Fruit fly (Drosophila melanogaster) whole organism, embryonic: ENCODE measurements around the gene trbl.

ENCODE experiments used
- Aef1 ChIP-seq: fragments of 200-800 bp; sonication (Bioruptor generic); IDR thresholded peaks from 3 replicates; pipeline ENCODE4 v1.3.6; 2022; ENCODE audit warnings: missing biosample characterization, missing genetic modification characterization
- Blimp-1 ChIP-seq: fragments of 200-800 bp; sonication (Bioruptor generic); optimal IDR thresholded peaks from 3 replicates; lab custom pipeline; 2018; ENCODE audit warnings: missing biosample characterization, missing genetic modification characterization, mild to moderate bottlenecking, moderate library complexity, missing genetic modification reagents
- CG1024 ChIP-seq: fragments of 200-800 bp; sonication (Bioruptor generic); IDR thresholded peaks from 2 replicates; pipeline ENCODE4 v1.3.6; 2022; ENCODE audit warnings: missing biosample characterization, missing genetic modification characterization
- CG10274 ChIP-seq: fragments of 200-800 bp; sonication (Bioruptor generic); optimal IDR thresholded peaks from 3 replicates; lab custom pipeline; 2017; ENCODE audit warnings: missing biosample characterization, mild to moderate bottlenecking, missing genetic modification characterization
- CG10431 ChIP-seq: fragments of 200-800 bp; sonication (Bioruptor generic); optimal IDR thresholded peaks from 3 replicates; lab custom pipeline; 2018; ENCODE audit warnings: missing biosample characterization, mild to moderate bottlenecking, missing genetic modification characterization
- CG11085 ChIP-seq: fragments of 200-800 bp; sonication (Bioruptor generic); IDR thresholded peaks from 2 replicates; pipeline ENCODE4 v1.3.6; 2022; ENCODE audit warnings: missing biosample characterization, missing genetic modification characterization
- CG12942 ChIP-seq: fragments of 200-800 bp; sonication (Bioruptor generic); optimal IDR thresholded peaks from 3 replicates; lab custom pipeline; 2016; ENCODE audit warnings: missing biosample characterization, missing genetic modification characterization
- CG13123 ChIP-seq: fragments of 200-800 bp; sonication (Bioruptor generic); optimal IDR thresholded peaks from 2 replicates; lab custom pipeline; 2016; ENCODE audit warnings: missing biosample characterization, missing genetic modification characterization
- CG13624 ChIP-seq: fragments of 200-800 bp; sonication (Bioruptor generic); optimal IDR thresholded peaks from 2 replicates; lab custom pipeline; 2016; ENCODE audit warnings: missing biosample characterization, missing genetic modification characterization
- CG13775 ChIP-seq: fragments of 200-800 bp; sonication (Bioruptor generic); optimal IDR thresholded peaks from 3 replicates; lab custom pipeline; 2017; ENCODE audit warnings: missing biosample characterization, mild to moderate bottlenecking, missing genetic modification characterization
- CG13894 ChIP-seq: fragments of 200-800 bp; sonication (Bioruptor generic); optimal IDR thresholded peaks from 3 replicates; lab custom pipeline; 2018; ENCODE audit warnings: missing biosample characterization, mild to moderate bottlenecking, missing genetic modification characterization, moderate library complexity
- CG16813 ChIP-seq: fragments of 200-800 bp; sonication (Bioruptor generic); IDR thresholded peaks from 3 replicates; pipeline ENCODE4 v1.3.6; 2022; ENCODE audit warnings: missing biosample characterization, missing genetic modification characterization; ENCODE audit not compliant: partially characterized antibody
- CG17385 ChIP-seq: fragments of 200-800 bp; sonication (Bioruptor generic); optimal IDR thresholded peaks from 3 replicates; lab custom pipeline; 2018; ENCODE audit warnings: missing biosample characterization, mild to moderate bottlenecking, missing genetic modification characterization
- CG2116 ChIP-seq: fragments of 200-800 bp; sonication (Bioruptor generic); optimal IDR thresholded peaks from 3 replicates; lab custom pipeline; 2018; ENCODE audit warnings: missing biosample characterization, mild to moderate bottlenecking, missing genetic modification characterization
- CG2712 ChIP-seq: fragments of 200-800 bp; optimal IDR thresholded peaks from 3 replicates; lab custom pipeline; 2019; ENCODE audit warnings: missing biosample characterization, mild to moderate bottlenecking, missing genetic modification characterization, moderate library complexity
- CG2889 ChIP-seq: fragments of 200-800 bp; sonication (Bioruptor generic); IDR thresholded peaks from 3 replicates; pipeline ENCODE4 v1.3.6; 2022; ENCODE audit warnings: missing biosample characterization, missing genetic modification characterization
- CG3065 ChIP-seq: fragments of 200-800 bp; sonication (Bioruptor generic); optimal IDR thresholded peaks from 2 replicates; lab custom pipeline; 2016; ENCODE audit warnings: missing biosample characterization, missing genetic modification characterization
- CG33557 ChIP-seq: fragments of 200-800 bp; sonication (Bioruptor generic); optimal IDR thresholded peaks from 2 replicates; lab custom pipeline; 2019; ENCODE audit warnings: missing biosample characterization, mild to moderate bottlenecking, missing genetic modification characterization, moderate library complexity
- CG4424 ChIP-seq: fragments of 200-800 bp; sonication (Bioruptor generic); optimal IDR thresholded peaks from 3 replicates; lab custom pipeline; 2016; ENCODE audit warnings: missing biosample characterization, missing genetic modification characterization
- CG5245 ChIP-seq: fragments of 200-800 bp; sonication (Bioruptor generic); optimal IDR thresholded peaks from 3 replicates; lab custom pipeline; 2016; ENCODE audit warnings: missing biosample characterization, missing genetic modification characterization
- CTCF ChIP-seq: fragments of 200-800 bp; sonication (Bioruptor generic); optimal IDR thresholded peaks from 2 replicates; lab custom pipeline; 2017; ENCODE audit warnings: missing biosample characterization, mild to moderate bottlenecking, missing genetic modification characterization, moderate library complexity
- Chrac-16 ChIP-seq: fragments of 200-800 bp; sonication (Bioruptor generic); optimal IDR thresholded peaks from 3 replicates; lab custom pipeline; 2016; ENCODE audit warnings: missing biosample characterization, missing genetic modification characterization
- Doc3 ChIP-seq: fragments of 200-800 bp; sonication (Bioruptor generic); IDR thresholded peaks from 3 replicates; pipeline ENCODE4 v1.3.6; 2022; ENCODE audit warnings: missing biosample characterization, missing genetic modification characterization; ENCODE audit not compliant: partially characterized antibody
- E2f2 ChIP-seq: fragments of 200-800 bp; sonication (Bioruptor generic); IDR thresholded peaks from 2 replicates; pipeline ENCODE4 v1.3.6; 2022; ENCODE audit warnings: missing biosample characterization, missing genetic modification characterization
- Ets65A ChIP-seq: fragments of 200-800 bp; sonication (Bioruptor generic); peaks from one replicate; lab custom pipeline; 2016; ENCODE audit warnings: missing biosample characterization, missing genetic modification characterization
- Ets97D ChIP-seq: fragments of 200-800 bp; sonication (Bioruptor generic); optimal IDR thresholded peaks from 3 replicates; lab custom pipeline; 2016; ENCODE audit warnings: missing biosample characterization, missing genetic modification characterization
- HLH54F ChIP-seq: fragments of 200-800 bp; sonication (Bioruptor generic); optimal IDR thresholded peaks from 3 replicates; lab custom pipeline; 2016; ENCODE audit warnings: missing biosample characterization, missing genetic modification characterization
- Hey ChIP-seq: fragments of 200-800 bp; sonication (Bioruptor generic); optimal IDR thresholded peaks from 3 replicates; lab custom pipeline; 2018; ENCODE audit warnings: missing biosample characterization, mild to moderate bottlenecking, missing genetic modification characterization
- Hmr ChIP-seq: fragments of 200-800 bp; sonication (Bioruptor generic); optimal IDR thresholded peaks from 3 replicates; lab custom pipeline; 2017; ENCODE audit warnings: mild to moderate bottlenecking, missing biosample characterization, missing genetic modification reagents, missing genetic modification characterization
- Hr51 ChIP-seq, 2 experiments: fragments of 200-800 bp; sonication (Bioruptor generic); optimal IDR thresholded peaks; 2 replicates in 1 of 2; 3 replicates in 1 of 2; lab custom pipeline; 2016 to 2018; ENCODE audit warnings: missing biosample characterization in 2 of 2, missing genetic modification characterization in 2 of 2, mild to moderate bottlenecking in 1 of 2, moderate library complexity in 1 of 2
- MESR4 ChIP-seq: fragments of 200-800 bp; sonication (Bioruptor generic); optimal IDR thresholded peaks from 2 replicates; lab custom pipeline; 2018; ENCODE audit warnings: missing biosample characterization, mild to moderate bottlenecking, missing genetic modification characterization, moderate library complexity
- MTF-1 ChIP-seq: fragments of 200-800 bp; sonication (Bioruptor generic); optimal IDR thresholded peaks from 2 replicates; lab custom pipeline; 2018; ENCODE audit warnings: missing biosample characterization, mild to moderate bottlenecking, missing genetic modification characterization, borderline replicate concordance
- Med ChIP-seq: fragments of 200-800 bp; sonication (Bioruptor generic); peaks from one replicate; lab custom pipeline; 2016; ENCODE audit warnings: missing biosample characterization, missing genetic modification characterization, mild to moderate bottlenecking, inconsistent platforms, moderate library complexity
- Oli ChIP-seq: fragments of 200-800 bp; sonication (Bioruptor generic); optimal IDR thresholded peaks from 2 replicates; lab custom pipeline; 2018; ENCODE audit warnings: missing biosample characterization, mild to moderate bottlenecking, missing genetic modification characterization, moderate library complexity
- Six4 ChIP-seq: fragments of 200-800 bp; sonication (Bioruptor generic); optimal IDR thresholded peaks from 2 replicates; lab custom pipeline; 2016; ENCODE audit warnings: missing biosample characterization, missing genetic modification characterization
- Taf1 ChIP-seq: fragments of 200-800 bp; sonication (Bioruptor generic); IDR thresholded peaks from 2 replicates; pipeline ENCODE4 v1.3.6; 2022; ENCODE audit warnings: missing biosample characterization, missing genetic modification characterization
- Trl ChIP-seq, 3 experiments: fragments of >200 bp in 2 of 3; fragments of 200-800 bp in 1 of 3; sonication (Bioruptor generic) in 1 of 3; optimal IDR thresholded peaks; 2 replicates in 1 of 3; 3 replicates in 2 of 3; lab custom pipeline; 2016 to 2017; ENCODE audit warnings: missing biosample characterization in 1 of 3, missing genetic modification characterization in 1 of 3
- caup ChIP-seq: fragments of 200-800 bp; sonication (Bioruptor generic); optimal IDR thresholded peaks from 3 replicates; lab custom pipeline; 2017; ENCODE audit warnings: missing biosample characterization, mild to moderate bottlenecking, missing genetic modification characterization, moderate library complexity; ENCODE audit not compliant: severe bottlenecking
- dysf ChIP-seq: fragments of 200-800 bp; sonication (Bioruptor generic); IDR thresholded peaks from 3 replicates; pipeline ENCODE4 v1.3.6; 2022; ENCODE audit warnings: missing biosample characterization, missing genetic modification characterization
- gro ChIP-seq: fragments of 200-800 bp; sonication (Bioruptor generic); optimal IDR thresholded peaks from 2 replicates; lab custom pipeline; 2016; ENCODE audit warnings: missing biosample characterization, missing genetic modification characterization
- ind ChIP-seq: fragments of 200-800 bp; sonication (Bioruptor generic); optimal IDR thresholded peaks from 3 replicates; lab custom pipeline; 2016; ENCODE audit warnings: missing biosample characterization, missing genetic modification characterization
- lmd ChIP-seq: fragments of 200-800 bp; sonication (Bioruptor generic); IDR thresholded peaks from 2 replicates; pipeline ENCODE4 v1.3.6; 2022; ENCODE audit warnings: missing biosample characterization, missing genetic modification characterization
- p53 ChIP-seq: fragments of 200-800 bp; sonication (Bioruptor generic); optimal IDR thresholded peaks from 2 replicates; lab custom pipeline; 2016; ENCODE audit warnings: missing biosample characterization, missing genetic modification characterization
- pb ChIP-seq: fragments of 200-800 bp; sonication (Bioruptor generic); optimal IDR thresholded peaks from 3 replicates; lab custom pipeline; 2016; ENCODE audit warnings: missing biosample characterization, missing genetic modification characterization
- peb ChIP-seq: fragments of 200-800 bp; sonication (Bioruptor generic); IDR thresholded peaks from 2 replicates; pipeline ENCODE4 v1.3.6; 2022; ENCODE audit warnings: missing biosample characterization, missing genetic modification characterization
- seq ChIP-seq: fragments of 200-800 bp; sonication (Bioruptor generic); IDR thresholded peaks from 2 replicates; pipeline ENCODE4 v1.3.6; 2022; ENCODE audit warnings: missing biosample characterization, missing genetic modification characterization
- slp2 ChIP-seq: fragments of 200-800 bp; sonication (Bioruptor generic); optimal IDR thresholded peaks from 2 replicates; lab custom pipeline; 2016; ENCODE audit warnings: missing biosample characterization, missing genetic modification characterization
- stwl ChIP-seq: fragments of 200-800 bp; sonication (Bioruptor generic); optimal IDR thresholded peaks from 3 replicates; lab custom pipeline; 2018; ENCODE audit warnings: missing biosample characterization, mild to moderate bottlenecking, missing genetic modification characterization, moderate library complexity
- ttk ChIP-seq: fragments of 200-800 bp; sonication (Bioruptor generic); IDR thresholded peaks from 2 replicates; pipeline ENCODE4 v2.1.2; 2022; ENCODE audit warnings: missing biosample characterization, missing genetic modification characterization
- zen ChIP-seq: fragments of 200-800 bp; sonication (Bioruptor generic); optimal IDR thresholded peaks from 3 replicates; lab custom pipeline; 2018; ENCODE audit warnings: missing biosample characterization, mild to moderate bottlenecking, missing genetic modification characterization, moderate library complexity

The trbl gene

dm6 chr3L:20402665-20403492, 1.5 kb upstream of the trbl start (continued):
- TF ChIP-seq MTF-1 (no peak), pb (no peak), Chrac-16 (peak; percentile 5), CG5245 (GFP tag; lab: Kevin White, UChicago) (no peak), CG33557 (GFP tag; lab: Kevin White, UChicago) (peak; percentile 43), Hmr (GFP tag; lab: Kevin White, UChicago) (no peak), lmd (GFP tag; lab: Robert Waterston, UW) (peak; percentile 28; the same call in 1 of the 2 replicates), CG16813 (GFP tag; lab: Robert Waterston, UW) (no peak), Six4 (GFP tag; lab: Kevin White, UChicago) (no peak), CG3065 (no peak), CG1024 (GFP tag; lab: Robert Waterston, UW) (no peak), slp2 (no peak), CG13624 (no peak), ind (GFP tag; lab: Kevin White, UChicago) (no peak), CG10274 (GFP tag; lab: Kevin White, UChicago) (no peak), Hr51 (GFP tag; optimal IDR thresholded peaks at IDR 0.05; lab: Kevin White, UChicago) (no peak), Oli (tag; lab: Kevin White, UChicago) (peak; percentile 32), CG17385 (GFP tag; lab: Kevin White, UChicago) (peak; percentile 54), p53 (no peak), Hey (tag; lab: Kevin White, UChicago) (no peak), CG11085 (no peak), dysf (GFP tag; lab: Robert Waterston, UW) (no peak), zen (peak; percentile 93), CG10431 (GFP tag; lab: Kevin White, UChicago) (no peak), CG13894 (no peak), CG13775 (GFP tag; lab: Kevin White, UChicago) (peak; percentile 45), Taf1 (GFP tag; lab: Robert Waterston, UW) (no peak), stwl (tag; lab: Kevin White, UChicago) (peak; percentile 19), CG12942 (GFP tag; lab: Kevin White, UChicago) (no peak), Blimp-1 (no peak), gro (GFP tag; lab: Kevin White, UChicago) (no peak), Med (GFP tag; lab: Kevin White, UChicago) (peak; percentile 54), MESR4 (GFP tag; lab: Kevin White, UChicago) (no peak), CG13123 (GFP tag; lab: Kevin White, UChicago) (no peak), Aef1 (GFP tag; lab: Robert Waterston, UW) (no peak), Doc3 (GFP tag; lab: Robert Waterston, UW) (no peak), Ets65A (GFP tag; lab: Kevin White, UChicago) (no peak), CG4424 (GFP tag; lab: Kevin White, UChicago) (peak; percentile 25), HLH54F (GFP tag; lab: Kevin White, UChicago) (no peak), ttk (GFP tag; lab: Robert Waterston, UW) (no peak), CG2889 (no peak), peb (GFP tag; lab: Robert Waterston, UW) (no peak), Ets97D (GFP tag; lab: Kevin White, UChicago) (no peak), Trl (optimal IDR thresholded peaks at IDR 0.05; lab: Kevin White, UChicago) (no peak), Trl (GFP tag; optimal IDR thresholded peaks at IDR 0.05; lab: Kevin White, UChicago) (peak; percentile 7), CTCF (GFP tag; lab: Kevin White, UChicago) (no peak), caup (GFP tag; lab: Kevin White, UChicago) (no peak), E2f2 (GFP tag; lab: Robert Waterston, UW) (no peak), CG2712 (peak; percentile 77), seq (GFP tag; lab: Robert Waterston, UW) (no peak), CG2116 (GFP tag; lab: Kevin White, UChicago) (peak; percentile 66)
